Fruit fly (Drosophila melanogaster) whole organism, embryonic: ENCODE results near the gene Sodq.

ENCODE experiments used
- B-H1 ChIP-seq: fragments of 200-800 bp; sonication (Bioruptor generic); IDR thresholded peaks from 3 replicates; pipeline ENCODE4 v1.3.6; 2022; ENCODE audit warnings: missing biosample characterization, missing genetic modification characterization
- CG10462 ChIP-seq: fragments of 200-800 bp; sonication (Bioruptor generic); optimal IDR thresholded peaks from 2 replicates; lab custom pipeline; 2016; ENCODE audit warnings: missing biosample characterization, missing genetic modification characterization
- CG10979 ChIP-seq: fragments of 200-800 bp; sonication (Bioruptor generic); optimal IDR thresholded peaks from 2 replicates; lab custom pipeline; 2018; ENCODE audit warnings: missing biosample characterization, mild to moderate bottlenecking, missing genetic modification characterization, moderate library complexity
- CG11398 ChIP-seq: fragments of 200-800 bp; sonication (Bioruptor generic); optimal IDR thresholded peaks from 2 replicates; lab custom pipeline; 2016; ENCODE audit warnings: missing biosample characterization, missing genetic modification characterization
- CG14014 ChIP-seq: fragments of 200-800 bp; sonication (Bioruptor generic); IDR thresholded peaks from 2 replicates; pipeline ENCODE4 v1.3.6; 2022; ENCODE audit warnings: missing biosample characterization, missing genetic modification characterization
- CG18011 ChIP-seq: fragments of 200-800 bp; sonication (Bioruptor generic); optimal IDR thresholded peaks from 2 replicates; lab custom pipeline; 2017; ENCODE audit warnings: missing biosample characterization, missing genetic modification characterization, mild to moderate bottlenecking, moderate library complexity, missing genotype
- CG2199 ChIP-seq: fragments of 200-800 bp; sonication (Bioruptor generic); IDR thresholded peaks from 3 replicates; pipeline ENCODE4 v1.3.6; 2022; ENCODE audit warnings: missing biosample characterization, missing genetic modification characterization
- CG2202 ChIP-seq: fragments of 200-800 bp; sonication (Bioruptor generic); optimal IDR thresholded peaks from 2 replicates; lab custom pipeline; 2018; ENCODE audit warnings: missing biosample characterization, mild to moderate bottlenecking, missing genetic modification characterization
- CG31388 ChIP-seq: fragments of 200-800 bp; sonication (Bioruptor generic); optimal IDR thresholded peaks from 2 replicates; lab custom pipeline; 2016; ENCODE audit warnings: missing biosample characterization, missing genetic modification characterization
- CG3407 ChIP-seq: fragments of 200-800 bp; sonication (Bioruptor generic); optimal IDR thresholded peaks from 2 replicates; lab custom pipeline; 2018; ENCODE audit warnings: missing biosample characterization, mild to moderate bottlenecking, missing genetic modification characterization
- CG4854 ChIP-seq: fragments of 200-800 bp; sonication (Bioruptor generic); optimal IDR thresholded peaks from 2 replicates; lab custom pipeline; 2016; ENCODE audit warnings: missing biosample characterization, missing genetic modification characterization, inconsistent platforms
- CG6791 ChIP-seq: fragments of 200-800 bp; sonication (Bioruptor generic); IDR thresholded peaks from 3 replicates; pipeline ENCODE4 v1.3.6; 2022; ENCODE audit warnings: missing biosample characterization, missing genetic modification characterization; ENCODE audit not compliant: partially characterized antibody
- CG7786 ChIP-seq: fragments of 200-800 bp; sonication (Bioruptor generic); optimal IDR thresholded peaks from 2 replicates; lab custom pipeline; 2016; ENCODE audit warnings: missing biosample characterization, missing genetic modification characterization
- CG8924 ChIP-seq: fragments of 200-800 bp; optimal IDR thresholded peaks from 3 replicates; lab custom pipeline; 2019; ENCODE audit warnings: missing biosample characterization, mild to moderate bottlenecking, missing genetic modification characterization, moderate library complexity
- CG8944 ChIP-seq: fragments of 200-800 bp; sonication (Bioruptor generic); optimal IDR thresholded peaks from 3 replicates; lab custom pipeline; 2016; ENCODE audit warnings: missing biosample characterization, missing genetic modification characterization
- Chrac-16 ChIP-seq: fragments of 200-800 bp; sonication (Bioruptor generic); optimal IDR thresholded peaks from 3 replicates; lab custom pipeline; 2016; ENCODE audit warnings: missing biosample characterization, missing genetic modification characterization
- Dip3 ChIP-seq: fragments of 200-800 bp; sonication (Bioruptor generic); optimal IDR thresholded peaks from 3 replicates; lab custom pipeline; 2016; ENCODE audit warnings: missing biosample characterization, missing genetic modification characterization
- Dp ChIP-seq: fragments of 200-800 bp; sonication (Bioruptor generic); optimal IDR thresholded peaks from 2 replicates; lab custom pipeline; 2018; ENCODE audit warnings: missing biosample characterization, mild to moderate bottlenecking, missing genetic modification characterization, moderate library complexity
- Dref ChIP-seq: fragments of 200-800 bp; sonication (Bioruptor generic); IDR thresholded peaks from 2 replicates; pipeline ENCODE4 v1.3.6; 2022; ENCODE audit warnings: missing biosample characterization, missing genetic modification characterization
- Ets97D ChIP-seq: fragments of 200-800 bp; sonication (Bioruptor generic); optimal IDR thresholded peaks from 3 replicates; lab custom pipeline; 2016; ENCODE audit warnings: missing biosample characterization, missing genetic modification characterization
- Fer1 ChIP-seq: fragments of 200-800 bp; sonication (Bioruptor generic); optimal IDR thresholded peaks from 2 replicates; lab custom pipeline; 2017; ENCODE audit warnings: missing biosample characterization, mild to moderate bottlenecking, missing genetic modification characterization
- Fer3 ChIP-seq: fragments of 200-800 bp; sonication (Bioruptor generic); optimal IDR thresholded peaks from 2 replicates; lab custom pipeline; 2018; ENCODE audit warnings: missing biosample characterization, mild to moderate bottlenecking, missing genetic modification characterization, moderate library complexity
- GATAe ChIP-seq: fragments of 200-800 bp; sonication (Bioruptor generic); conservative IDR thresholded peaks from 2 replicates; pipeline ENCODE4 v1.3.6; 2022; ENCODE audit warnings: missing biosample characterization, missing genetic modification characterization
- Gug ChIP-seq: fragments of 200-800 bp; sonication (Bioruptor generic); IDR thresholded peaks from 4 replicates; pipeline ENCODE4 v1.3.6; 2022; ENCODE audit warnings: missing biosample characterization, missing genetic modification characterization
- HmgD ChIP-seq: fragments of 200-800 bp; sonication (Bioruptor generic); optimal IDR thresholded peaks from 3 replicates; lab custom pipeline; 2016; ENCODE audit warnings: missing biosample characterization, missing genetic modification characterization
- Mad ChIP-seq: fragments of 200-800 bp; sonication (Bioruptor generic); optimal IDR thresholded peaks from 2 replicates; lab custom pipeline; 2016; ENCODE audit warnings: missing biosample characterization, missing genetic modification characterization
- NFAT ChIP-seq: fragments of 200-800 bp; sonication (Bioruptor generic); IDR thresholded peaks from 2 replicates; pipeline ENCODE4 v1.3.6; 2022; ENCODE audit warnings: missing biosample characterization, missing genetic modification characterization
- Optix ChIP-seq: fragments of 200-800 bp; sonication (Bioruptor generic); IDR thresholded peaks from 3 replicates; pipeline ENCODE4 v1.3.6; 2022; ENCODE audit warnings: missing biosample characterization, missing genetic modification characterization
- Sox102F ChIP-seq: fragments of 200-800 bp; sonication (Bioruptor generic); optimal IDR thresholded peaks from 2 replicates; lab custom pipeline; 2018; ENCODE audit warnings: missing biosample characterization, mild to moderate bottlenecking, missing genetic modification characterization, moderate library complexity
- ap ChIP-seq: fragments of 200-800 bp; sonication (Bioruptor generic); IDR thresholded peaks from 2 replicates; pipeline ENCODE4 v1.3.6; 2022; ENCODE audit warnings: missing biosample characterization, missing genetic modification characterization
- cato ChIP-seq: fragments of 200-800 bp; sonication (Bioruptor generic); optimal IDR thresholded peaks from 2 replicates; lab custom pipeline; 2016; ENCODE audit warnings: missing biosample characterization, missing genetic modification characterization, borderline replicate concordance
- chinmo ChIP-seq: fragments of 200-800 bp; sonication (Bioruptor generic); IDR thresholded peaks from 4 replicates; pipeline ENCODE4 v1.3.6; 2022; ENCODE audit warnings: missing biosample characterization, missing genetic modification characterization; ENCODE audit not compliant: partially characterized antibody
- ci ChIP-seq: fragments of 200-800 bp; sonication (Bioruptor generic); IDR thresholded peaks from 3 replicates; pipeline ENCODE4 v1.3.6; 2022; ENCODE audit warnings: missing biosample characterization, missing genetic modification characterization
- eve ChIP-seq, 2 experiments: fragments of >200 bp; optimal IDR thresholded peaks; 2 replicates each; lab custom pipeline; 2017; ENCODE audit warnings: missing biosample characterization in 2 of 2, missing genetic modification characterization in 2 of 2
- hbn ChIP-seq: fragments of 200-800 bp; sonication (Bioruptor generic); IDR thresholded peaks from 2 replicates; pipeline ENCODE4 v1.3.6; 2022; ENCODE audit warnings: missing biosample characterization, missing genetic modification characterization; ENCODE audit not compliant: partially characterized antibody
- hth ChIP-seq: fragments of >200 bp; optimal IDR thresholded peaks from 2 replicates; lab custom pipeline; 2017; ENCODE audit warnings: inconsistent platforms
- insv ChIP-seq, 2 experiments: fragments of 200-800 bp; sonication (Bioruptor generic); optimal IDR thresholded peaks; 3 replicates each; lab custom pipeline; 2016 to 2018; ENCODE audit warnings: missing biosample characterization in 2 of 2, missing genetic modification characterization in 2 of 2
- kah ChIP-seq: fragments of 200-800 bp; sonication (Bioruptor generic); optimal IDR thresholded peaks from 2 replicates; lab custom pipeline; 2018; ENCODE audit warnings: missing biosample characterization, mild to moderate bottlenecking, missing genetic modification characterization
- lmd ChIP-seq: fragments of 200-800 bp; sonication (Bioruptor generic); IDR thresholded peaks from 2 replicates; pipeline ENCODE4 v1.3.6; 2022; ENCODE audit warnings: missing biosample characterization, missing genetic modification characterization
- luna ChIP-seq: fragments of 200-800 bp; sonication (Bioruptor generic); optimal IDR thresholded peaks from 2 replicates; lab custom pipeline; 2016; ENCODE audit warnings: missing biosample characterization, missing genetic modification characterization
- nerfin-1 ChIP-seq: fragments of 200-800 bp; sonication (Bioruptor generic); optimal IDR thresholded peaks from 3 replicates; lab custom pipeline; 2019; ENCODE audit warnings: missing biosample characterization, mild to moderate bottlenecking, missing genetic modification characterization, moderate library complexity
- pan ChIP-seq, 4 experiments: fragments of >200 bp in 3 of 4; fragments of 200-800 bp in 1 of 4; sonication (Bioruptor generic) in 1 of 4; optimal IDR thresholded peaks in 3 of 4; IDR thresholded peaks in 1 of 4; 2 replicates each; pipeline versions ENCODE4 v1.3.6 to Lab custom; 2017 to 2022; ENCODE audit warnings: missing biosample characterization in 2 of 4, missing genetic modification characterization in 2 of 4, mixed read lengths in 1 of 4
- pzg ChIP-seq: fragments of 200-800 bp; sonication (Bioruptor generic); optimal IDR thresholded peaks from 3 replicates; lab custom pipeline; 2018; ENCODE audit warnings: missing biosample characterization, mild to moderate bottlenecking, missing genetic modification characterization, moderate library complexity
- schlank ChIP-seq: fragments of 200-800 bp; sonication (Bioruptor generic); optimal IDR thresholded peaks from 2 replicates; lab custom pipeline; 2018; ENCODE audit warnings: missing biosample characterization, mild to moderate bottlenecking, missing genetic modification characterization
- sima ChIP-seq: fragments of 200-800 bp; sonication (Bioruptor generic); optimal IDR thresholded peaks from 2 replicates; lab custom pipeline; 2016; ENCODE audit warnings: missing biosample characterization, missing genetic modification characterization
- ssp ChIP-seq: fragments of 200-800 bp; sonication (Bioruptor generic); IDR thresholded peaks from 2 replicates; pipeline ENCODE4 v1.3.6; 2022; ENCODE audit warnings: missing biosample characterization, missing genetic modification characterization
- tx ChIP-seq: fragments of 200-800 bp; sonication (Bioruptor generic); optimal IDR thresholded peaks from 2 replicates; lab custom pipeline; 2016; ENCODE audit warnings: missing biosample characterization, missing genetic modification characterization
- unc-4 ChIP-seq: fragments of 200-800 bp; sonication (Bioruptor generic); IDR thresholded peaks from 2 replicates; pipeline ENCODE4 v1.3.6; 2022; ENCODE audit warnings: missing biosample characterization, missing genetic modification characterization; ENCODE audit not compliant: partially characterized antibody
- vnd ChIP-seq: fragments of 200-800 bp; sonication (Bioruptor generic); IDR thresholded peaks from 3 replicates; pipeline ENCODE4 v1.3.6; 2022; ENCODE audit warnings: missing biosample characterization, missing genetic modification characterization; ENCODE audit not compliant: partially characterized antibody

Gene Sodq

DNA sequence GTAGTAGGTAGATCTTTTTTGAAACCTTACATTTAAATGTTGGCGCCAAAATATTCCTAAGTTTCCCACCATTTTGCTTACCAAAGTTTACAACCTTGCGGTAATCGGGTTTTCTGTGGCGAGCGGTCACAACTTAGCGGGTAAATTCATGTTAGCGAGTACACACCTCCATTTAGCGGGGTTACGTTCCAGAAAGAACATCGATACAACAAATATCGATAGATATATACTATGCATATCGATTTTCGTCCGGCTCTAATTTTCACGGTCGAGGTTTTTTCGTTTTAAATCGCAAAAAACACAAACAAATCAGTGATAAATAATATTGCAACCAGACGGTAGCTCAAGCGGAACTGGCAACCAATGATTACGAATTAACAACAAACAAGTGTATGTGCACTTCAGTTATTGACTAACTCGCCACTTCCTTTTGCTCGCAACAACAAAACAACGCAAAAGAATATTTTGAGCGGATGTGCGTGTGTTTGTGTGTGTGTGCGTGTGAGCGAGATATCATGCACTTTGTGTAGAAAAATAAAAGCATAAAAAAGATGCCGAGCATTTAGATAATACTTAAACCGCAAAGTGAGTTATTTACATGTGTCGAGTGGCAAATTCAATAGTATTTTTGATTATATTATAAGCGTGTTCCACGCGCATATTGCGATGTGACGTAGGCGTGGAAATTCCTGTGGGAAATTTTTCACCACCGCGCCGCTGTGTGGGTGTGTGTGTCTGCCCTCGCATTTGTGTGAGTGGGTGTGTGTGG is 7.1 kb upstream of the Sodq start, which contains the start of gene Lnk (continued):
- TF ChIP-seq ap (GFP tag; lab: Robert Waterston, UW): no peak
- TF ChIP-seq pan (optimal IDR thresholded peaks at IDR 0.05; lab: Kevin White, UChicago): no peak
- no peak for TF ChIP-seq pan (GFP tag; optimal IDR thresholded peaks at IDR 0.05 in 1 of 2, IDR thresholded peaks at IDR 0.05 in 1 of 2)
- TF ChIP-seq CG10979 (tag; lab: Kevin White, UChicago): peak; percentile 7
- no peak for TF ChIP-seq CG31388 (GFP tag; lab: Kevin White, UChicago)
- no peak for TF ChIP-seq luna (GFP tag; lab: Kevin White, UChicago)
- no peak for TF ChIP-seq tx (GFP tag; lab: Kevin White, UChicago)
- peak; percentile 57 for TF ChIP-seq CG8924 (tag; lab: Kevin White, UChicago)
- TF ChIP-seq Chrac-16: no peak
- TF ChIP-seq B-H1 (GFP tag; lab: Robert Waterston, UW): no peak
- no peak for TF ChIP-seq cato (GFP tag; lab: Kevin White, UChicago)
- TF ChIP-seq CG7786 (GFP tag; lab: Kevin White, UChicago): no peak
- TF ChIP-seq Ets97D (GFP tag; lab: Kevin White, UChicago): peak; percentile 90
- peak; percentile 90 for TF ChIP-seq chinmo (GFP tag; lab: Robert Waterston, UW)
- TF ChIP-seq lmd (GFP tag; lab: Robert Waterston, UW): no peak
- TF ChIP-seq Mad (GFP tag; lab: Kevin White, UChicago): no peak
- TF ChIP-seq insv (GFP tag; optimal IDR thresholded peaks at IDR 0.05; lab: Kevin White, UChicago): peak in 1 of 2 experiments; percentile 71
- no peak for TF ChIP-seq CG3407 (GFP tag; lab: Kevin White, UChicago)
- TF ChIP-seq Fer3: peak; percentile 25
- TF ChIP-seq CG8944 (GFP tag; lab: Kevin White, UChicago): no peak
- peak; percentile 61; the same call in 2 of the 3 replicates for TF ChIP-seq ci (GFP tag; lab: Robert Waterston, UW)
- TF ChIP-seq CG4854: no peak
- TF ChIP-seq Fer1: peak; percentile 42
- TF ChIP-seq unc-4: peak; percentile 91
- no peak for TF ChIP-seq CG18011 (GFP tag; lab: Kevin White, UChicago)
- no peak for TF ChIP-seq hth (lab: Kevin White, UChicago)
- no peak for TF ChIP-seq CG11398
- no peak for TF ChIP-seq schlank (tag; lab: Kevin White, UChicago)
- TF ChIP-seq GATAe (GFP tag; lab: Robert Waterston, UW): no peak
- no peak for TF ChIP-seq CG2202 (tag; lab: Kevin White, UChicago)
- peak; percentile 98 for TF ChIP-seq Dref (GFP tag; lab: Robert Waterston, UW)
- no peak for TF ChIP-seq sima (GFP tag; lab: Kevin White, UChicago)
- TF ChIP-seq HmgD (GFP tag; lab: Kevin White, UChicago): peak; percentile 37
- TF ChIP-seq Dp (GFP tag; lab: Kevin White, UChicago): peak; percentile 96
- TF ChIP-seq Optix (GFP tag; lab: Robert Waterston, UW): no peak
- TF ChIP-seq vnd (GFP tag; lab: Robert Waterston, UW): peak; percentile 78
- peak; percentile 92 for TF ChIP-seq hbn (GFP tag; lab: Robert Waterston, UW)
- TF ChIP-seq eve (GFP tag; optimal IDR thresholded peaks at IDR 0.05; lab: Kevin White, UChicago): no peak
- TF ChIP-seq NFAT (GFP tag; lab: Robert Waterston, UW): no peak; the same call in 1 of the 2 replicates
- TF ChIP-seq Gug: no peak
- no peak for TF ChIP-seq CG2199 (GFP tag; lab: Robert Waterston, UW)
- TF ChIP-seq Sox102F (GFP tag; lab: Kevin White, UChicago): no peak
- peak; percentile 98 for TF ChIP-seq pzg
- no peak for TF ChIP-seq ssp
- no peak for TF ChIP-seq CG10462 (GFP tag; lab: Kevin White, UChicago)
- no peak for TF ChIP-seq Dip3 (GFP tag; lab: Kevin White, UChicago)
- peak; percentile 92 for TF ChIP-seq CG6791
- no peak for TF ChIP-seq kah (GFP tag; lab: Kevin White, UChicago)
- TF ChIP-seq nerfin-1: peak; percentile 92
- TF ChIP-seq CG14014 (GFP tag; lab: Robert Waterston, UW): 0 out of 2 replicates have a peak, but pooled peaks have one; percentile 21
